Fruit fly (Drosophila melanogaster) whole organism, embryonic: Measurements from ENCODE around the gene Kdm5.

Experiments used
- Atf3 ChIP-seq: fragments of 200-800 bp; sonication (Bioruptor generic); optimal IDR thresholded peaks from 3 replicates; lab custom pipeline; 2016; ENCODE audit warnings: missing biosample characterization, missing genetic modification characterization
- CG10147 ChIP-seq: fragments of 200-800 bp; sonication (Bioruptor generic); optimal IDR thresholded peaks from 2 replicates; lab custom pipeline; 2019; ENCODE audit warnings: missing biosample characterization, mild to moderate bottlenecking, missing genetic modification characterization, moderate library complexity
- CG10654 ChIP-seq: fragments of 200-800 bp; sonication (Bioruptor generic); optimal IDR thresholded peaks from 2 replicates; lab custom pipeline; 2016; ENCODE audit warnings: missing biosample characterization, missing genetic modification characterization
- CG11456 ChIP-seq: fragments of 200-800 bp; sonication (Bioruptor generic); IDR thresholded peaks from 3 replicates; pipeline ENCODE4 v1.3.6; 2022; ENCODE audit warnings: missing biosample characterization, missing genetic modification characterization
- CG11560 ChIP-seq: fragments of 200-800 bp; sonication (Bioruptor generic); IDR thresholded peaks from 3 replicates; pipeline ENCODE4 v1.3.6; 2022; ENCODE audit warnings: missing biosample characterization, missing genetic modification characterization
- CG12071 ChIP-seq: fragments of 200-800 bp; sonication (Bioruptor generic); optimal IDR thresholded peaks from 3 replicates; lab custom pipeline; 2018; ENCODE audit warnings: missing biosample characterization, mild to moderate bottlenecking, missing genetic modification characterization
- CG12299 ChIP-seq: fragments of 200-800 bp; sonication (Bioruptor generic); optimal IDR thresholded peaks from 2 replicates; lab custom pipeline; 2018; ENCODE audit warnings: missing biosample characterization, mild to moderate bottlenecking, missing genetic modification characterization
- CG13775 ChIP-seq: fragments of 200-800 bp; sonication (Bioruptor generic); optimal IDR thresholded peaks from 3 replicates; lab custom pipeline; 2017; ENCODE audit warnings: missing biosample characterization, mild to moderate bottlenecking, missing genetic modification characterization
- CG14710 ChIP-seq: fragments of 200-800 bp; sonication (Bioruptor generic); optimal IDR thresholded peaks from 3 replicates; lab custom pipeline; 2019; ENCODE audit warnings: missing biosample characterization, mild to moderate bottlenecking, missing genetic modification characterization, moderate library complexity
- CG15601 ChIP-seq: fragments of 200-800 bp; sonication (Bioruptor generic); optimal IDR thresholded peaks from 3 replicates; lab custom pipeline; 2019; ENCODE audit warnings: missing biosample characterization, mild to moderate bottlenecking, missing genetic modification characterization, moderate library complexity
- CG17385 ChIP-seq: fragments of 200-800 bp; sonication (Bioruptor generic); optimal IDR thresholded peaks from 3 replicates; lab custom pipeline; 2018; ENCODE audit warnings: missing biosample characterization, mild to moderate bottlenecking, missing genetic modification characterization
- CG30403 ChIP-seq: fragments of 200-800 bp; sonication (Bioruptor generic); optimal IDR thresholded peaks from 3 replicates; lab custom pipeline; 2016; ENCODE audit warnings: missing biosample characterization, missing genetic modification characterization
- CG3163 ChIP-seq: fragments of 200-800 bp; sonication (Bioruptor generic); optimal IDR thresholded peaks from 3 replicates; lab custom pipeline; 2016; ENCODE audit warnings: missing biosample characterization, missing genetic modification characterization
- CG33557 ChIP-seq: fragments of 200-800 bp; sonication (Bioruptor generic); optimal IDR thresholded peaks from 2 replicates; lab custom pipeline; 2019; ENCODE audit warnings: missing biosample characterization, mild to moderate bottlenecking, missing genetic modification characterization, moderate library complexity
- CG4282 ChIP-seq: fragments of 200-800 bp; sonication (Bioruptor generic); optimal IDR thresholded peaks from 2 replicates; lab custom pipeline; 2016; ENCODE audit warnings: missing biosample characterization, missing genetic modification characterization
- CG43689 ChIP-seq: fragments of 200-800 bp; sonication (Bioruptor generic); IDR thresholded peaks from 2 replicates; pipeline ENCODE4 v1.3.6; 2022; ENCODE audit warnings: missing biosample characterization, missing genetic modification characterization
- CG5180 ChIP-seq: fragments of 200-800 bp; sonication (Bioruptor generic); optimal IDR thresholded peaks from 3 replicates; lab custom pipeline; 2017; ENCODE audit warnings: missing biosample characterization, missing genetic modification characterization, mild to moderate bottlenecking, moderate library complexity, missing genetic modification reagents
- CG7357 ChIP-seq: fragments of 200-800 bp; sonication (Bioruptor generic); IDR thresholded peaks from 3 replicates; pipeline ENCODE4 v1.3.6; 2022; ENCODE audit warnings: missing biosample characterization, missing genetic modification characterization
- CG9437 ChIP-seq: fragments of 200-800 bp; sonication (Bioruptor generic); optimal IDR thresholded peaks from 2 replicates; lab custom pipeline; 2018; ENCODE audit warnings: missing biosample characterization, mild to moderate bottlenecking, missing genetic modification characterization
- CG9609 ChIP-seq: fragments of 200-800 bp; sonication (Bioruptor generic); optimal IDR thresholded peaks from 3 replicates; lab custom pipeline; 2016; ENCODE audit warnings: missing biosample characterization, missing genetic modification characterization
- CTCF ChIP-seq: fragments of 200-800 bp; sonication (Bioruptor generic); optimal IDR thresholded peaks from 2 replicates; lab custom pipeline; 2017; ENCODE audit warnings: missing biosample characterization, mild to moderate bottlenecking, missing genetic modification characterization, moderate library complexity
- Deaf1 ChIP-seq: fragments of 200-800 bp; optimal IDR thresholded peaks from 3 replicates; lab custom pipeline; 2019; ENCODE audit warnings: missing biosample characterization, mild to moderate bottlenecking, missing genetic modification characterization, moderate library complexity
- Dek ChIP-seq: fragments of 200-800 bp; sonication (Bioruptor generic); optimal IDR thresholded peaks from 3 replicates; lab custom pipeline; 2019; ENCODE audit warnings: missing biosample characterization, mild to moderate bottlenecking, missing genetic modification characterization, moderate library complexity
- E2f1 ChIP-seq: fragments of 200-800 bp; sonication (Bioruptor generic); IDR thresholded peaks from 2 replicates; pipeline ENCODE4 v1.3.6; 2022; ENCODE audit warnings: missing biosample characterization, missing genetic modification characterization
- ERR ChIP-seq: fragments of 200-800 bp; sonication (Bioruptor generic); optimal IDR thresholded peaks from 2 replicates; lab custom pipeline; 2016; ENCODE audit warnings: missing biosample characterization, missing genetic modification characterization
- HmgZ ChIP-seq: fragments of 200-800 bp; sonication (Bioruptor generic); optimal IDR thresholded peaks from 2 replicates; lab custom pipeline; 2018; ENCODE audit warnings: missing biosample characterization, mild to moderate bottlenecking, missing genetic modification characterization
- Hr39 ChIP-seq: fragments of >200 bp; optimal IDR thresholded peaks from 2 replicates; lab custom pipeline; 2017
- Nf-YC ChIP-seq: fragments of 200-800 bp; optimal IDR thresholded peaks from 3 replicates; lab custom pipeline; 2019; ENCODE audit warnings: missing biosample characterization, mild to moderate bottlenecking, missing genetic modification characterization, moderate library complexity
- TFAM ChIP-seq: fragments of 200-800 bp; sonication (Bioruptor generic); optimal IDR thresholded peaks from 2 replicates; lab custom pipeline; 2017; ENCODE audit warnings: missing biosample characterization, missing genetic modification characterization, inconsistent platforms
- Taf1 ChIP-seq: fragments of 200-800 bp; sonication (Bioruptor generic); IDR thresholded peaks from 2 replicates; pipeline ENCODE4 v1.3.6; 2022; ENCODE audit warnings: missing biosample characterization, missing genetic modification characterization
- aop ChIP-seq: fragments of 200-800 bp; sonication (Bioruptor generic); IDR thresholded peaks from 2 replicates; pipeline ENCODE4 v1.3.6; 2022; ENCODE audit warnings: missing biosample characterization, missing genetic modification characterization
- az2 ChIP-seq: fragments of 200-800 bp; sonication (Bioruptor generic); optimal IDR thresholded peaks from 3 replicates; lab custom pipeline; 2016; ENCODE audit warnings: missing biosample characterization, missing genetic modification characterization
- bbx ChIP-seq: fragments of 200-800 bp; sonication (Bioruptor generic); IDR thresholded peaks from 2 replicates; pipeline ENCODE4 v1.3.6; 2022; ENCODE audit warnings: missing biosample characterization, missing genetic modification characterization; ENCODE audit not compliant: partially characterized antibody
- btn ChIP-seq: fragments of 200-800 bp; sonication (Bioruptor generic); optimal IDR thresholded peaks from 2 replicates; lab custom pipeline; 2016; ENCODE audit warnings: missing biosample characterization, missing genetic modification characterization
- cas ChIP-seq: fragments of 200-800 bp; sonication (Bioruptor generic); IDR thresholded peaks from 2 replicates; pipeline ENCODE4 v1.3.6; 2022; ENCODE audit warnings: missing biosample characterization, missing genetic modification characterization
- dan ChIP-seq: fragments of 200-800 bp; sonication (Bioruptor generic); IDR thresholded peaks from 2 replicates; pipeline ENCODE4 v1.3.6; 2022; ENCODE audit warnings: missing biosample characterization, missing genetic modification characterization
- dmrt99B ChIP-seq: fragments of 200-800 bp; sonication (Bioruptor generic); optimal IDR thresholded peaks from 2 replicates; lab custom pipeline; 2018; ENCODE audit warnings: missing biosample characterization, mild to moderate bottlenecking, missing genetic modification characterization, moderate library complexity
- kni ChIP-seq: fragments of 200-800 bp; sonication (Bioruptor generic); optimal IDR thresholded peaks from 3 replicates; lab custom pipeline; 2017; ENCODE audit warnings: mild to moderate bottlenecking, missing biosample characterization, missing genetic modification reagents, missing genetic modification characterization
- lab ChIP-seq: fragments of 200-800 bp; sonication (Bioruptor generic); optimal IDR thresholded peaks from 3 replicates; lab custom pipeline; 2017; ENCODE audit warnings: missing biosample characterization, missing genetic modification characterization, mild to moderate bottlenecking, moderate library complexity, missing genetic modification reagents
- lbe ChIP-seq: fragments of 200-800 bp; sonication (Bioruptor generic); optimal IDR thresholded peaks from 2 replicates; lab custom pipeline; 2016; ENCODE audit warnings: missing biosample characterization, mild to moderate bottlenecking, missing genetic modification characterization
- nerfin-2 ChIP-seq: fragments of 200-800 bp; sonication (Bioruptor generic); IDR thresholded peaks from 2 replicates; pipeline ENCODE4 v1.3.6; 2022; ENCODE audit warnings: missing biosample characterization, missing genetic modification characterization; ENCODE audit not compliant: partially characterized antibody
- p53 ChIP-seq: fragments of 200-800 bp; sonication (Bioruptor generic); optimal IDR thresholded peaks from 2 replicates; lab custom pipeline; 2016; ENCODE audit warnings: missing biosample characterization, missing genetic modification characterization
- phol ChIP-seq: fragments of 200-800 bp; sonication (Bioruptor generic); optimal IDR thresholded peaks from 3 replicates; lab custom pipeline; 2018; ENCODE audit warnings: missing biosample characterization, mild to moderate bottlenecking, missing genetic modification characterization, moderate library complexity
- salm ChIP-seq: fragments of 200-800 bp; sonication (Bioruptor generic); optimal IDR thresholded peaks from 2 replicates; lab custom pipeline; 2018; ENCODE audit warnings: missing biosample characterization, mild to moderate bottlenecking, missing genetic modification characterization
- sc ChIP-seq, 3 experiments: fragments of >200 bp in 2 of 3; fragments of 200-800 bp in 1 of 3; sonication (Bioruptor generic) in 1 of 3; optimal IDR thresholded peaks; 2 replicates in 2 of 3; 3 replicates in 1 of 3; lab custom pipeline; 2017; ENCODE audit warnings: mild to moderate bottlenecking in 1 of 3, missing biosample characterization in 1 of 3, missing genetic modification characterization in 1 of 3, missing genetic modification reagents in 1 of 3
- schlank ChIP-seq: fragments of 200-800 bp; sonication (Bioruptor generic); optimal IDR thresholded peaks from 2 replicates; lab custom pipeline; 2018; ENCODE audit warnings: missing biosample characterization, mild to moderate bottlenecking, missing genetic modification characterization
- sim ChIP-seq: fragments of 200-800 bp; sonication (Bioruptor generic); IDR thresholded peaks from 2 replicates; pipeline ENCODE4 v1.3.6; 2022; ENCODE audit warnings: missing biosample characterization, missing genetic modification characterization
- sisA ChIP-seq: fragments of 200-800 bp; sonication (Bioruptor generic); IDR thresholded peaks from 2 replicates; pipeline ENCODE4 v1.3.6; 2022; ENCODE audit warnings: missing biosample characterization, missing genetic modification characterization
- tin ChIP-seq: fragments of 200-800 bp; sonication (Bioruptor generic); optimal IDR thresholded peaks from 3 replicates; lab custom pipeline; 2016; ENCODE audit warnings: missing biosample characterization, missing genetic modification characterization
- vvl ChIP-seq: fragments of 200-800 bp; sonication (Bioruptor generic); IDR thresholded peaks from 2 replicates; pipeline ENCODE4 v1.3.6; 2022; ENCODE audit warnings: missing biosample characterization, missing genetic modification characterization
- zf30C ChIP-seq: fragments of 200-800 bp; sonication (Bioruptor generic); optimal IDR thresholded peaks from 3 replicates; lab custom pipeline; 2018; ENCODE audit warnings: missing biosample characterization, mild to moderate bottlenecking, missing genetic modification characterization
- zfh1 ChIP-seq: fragments of 200-800 bp; sonication (Bioruptor generic); IDR thresholded peaks from 3 replicates; pipeline ENCODE4 v1.3.6; 2022; ENCODE audit warnings: missing biosample characterization, missing genetic modification characterization

Kdm5 gene

dm6 chr2L:5986094-5986493, 13.2 kb downstream of the Kdm5 start, which contains the start of gene ifc (continued):
- TF ChIP-seq CG33557 (GFP tag; lab: Kevin White, UChicago) (peak; percentile 44), E2f1 (no peak), CG12299 (tag; lab: Kevin White, UChicago) (no peak), salm (tag; lab: Kevin White, UChicago) (no peak), CG4282 (GFP tag; lab: Kevin White, UChicago) (peak; percentile 36), CG14710 (tag; lab: Kevin White, UChicago) (peak; percentile 81), CG7357 (GFP tag; lab: Robert Waterston, UW) (peak; percentile 99), CG11456 (GFP tag; lab: Robert Waterston, UW) (no peak), bbx (GFP tag; lab: Robert Waterston, UW) (no peak), CG43689 (GFP tag; lab: Robert Waterston, UW) (no peak), CG9609 (GFP tag; lab: Kevin White, UChicago) (peak; percentile 32), CG13775 (GFP tag; lab: Kevin White, UChicago) (peak; percentile 59), zf30C (peak; percentile 8), nerfin-2 (GFP tag; lab: Robert Waterston, UW) (no peak), lbe (GFP tag; lab: Kevin White, UChicago) (no peak), HmgZ (tag; lab: Kevin White, UChicago) (peak; percentile 82), Nf-YC (tag; lab: Kevin White, UChicago) (peak; percentile 56), phol (peak; percentile 77), sim (no peak), zfh1 (no peak), CG15601 (tag; lab: Kevin White, UChicago) (peak; percentile 72), lab (GFP tag; lab: Kevin White, UChicago) (peak; percentile 72), ERR (GFP tag; lab: Kevin White, UChicago) (peak; percentile 69), Atf3 (GFP tag; lab: Kevin White, UChicago) (peak; percentile 5), CG10654 (GFP tag; lab: Kevin White, UChicago) (peak; percentile 42), Deaf1 (peak; percentile 3), tin (GFP tag; lab: Kevin White, UChicago) (peak; percentile 35), schlank (tag; lab: Kevin White, UChicago) (peak; percentile 20), sc (optimal IDR thresholded peaks at IDR 0.05; lab: Kevin White, UChicago) (no peak), sc (GFP tag; optimal IDR thresholded peaks at IDR 0.05; lab: Kevin White, UChicago) (no peak), sisA (no peak), vvl (GFP tag; lab: Robert Waterston, UW) (no peak), CG9437 (no peak), Taf1 (GFP tag; lab: Robert Waterston, UW) (no peak), CG30403 (GFP tag; lab: Kevin White, UChicago) (peak; percentile 68), az2 (GFP tag; lab: Kevin White, UChicago) (peak; percentile 37), Hr39 (lab: Kevin White, UChicago) (no peak), TFAM (GFP tag; lab: Kevin White, UChicago) (no peak), CG10147 (GFP tag; lab: Kevin White, UChicago) (no peak), CG3163 (peak; percentile 51), CG17385 (GFP tag; lab: Kevin White, UChicago) (peak; percentile 35), aop (GFP tag; lab: Robert Waterston, UW) (no peak), cas (GFP tag; lab: Robert Waterston, UW) (no peak), Dek (tag; lab: Kevin White, UChicago) (peak; percentile 63), dmrt99B (tag; lab: Kevin White, UChicago) (no peak), btn (GFP tag; lab: Kevin White, UChicago) (no peak), CTCF (GFP tag; lab: Kevin White, UChicago) (peak; percentile 20), kni (GFP tag; lab: Kevin White, UChicago) (no peak), CG5180 (GFP tag; lab: Kevin White, UChicago) (no peak), CG11560 (tag; lab: Robert Waterston, UW) (no peak), p53 (peak; percentile 49), CG12071 (GFP tag; lab: Kevin White, UChicago) (no peak), dan (no peak)
